Fruit fly (Drosophila melanogaster): Measurements from ENCODE around the gene RhoBTB.

The RhoBTB gene

DNA sequence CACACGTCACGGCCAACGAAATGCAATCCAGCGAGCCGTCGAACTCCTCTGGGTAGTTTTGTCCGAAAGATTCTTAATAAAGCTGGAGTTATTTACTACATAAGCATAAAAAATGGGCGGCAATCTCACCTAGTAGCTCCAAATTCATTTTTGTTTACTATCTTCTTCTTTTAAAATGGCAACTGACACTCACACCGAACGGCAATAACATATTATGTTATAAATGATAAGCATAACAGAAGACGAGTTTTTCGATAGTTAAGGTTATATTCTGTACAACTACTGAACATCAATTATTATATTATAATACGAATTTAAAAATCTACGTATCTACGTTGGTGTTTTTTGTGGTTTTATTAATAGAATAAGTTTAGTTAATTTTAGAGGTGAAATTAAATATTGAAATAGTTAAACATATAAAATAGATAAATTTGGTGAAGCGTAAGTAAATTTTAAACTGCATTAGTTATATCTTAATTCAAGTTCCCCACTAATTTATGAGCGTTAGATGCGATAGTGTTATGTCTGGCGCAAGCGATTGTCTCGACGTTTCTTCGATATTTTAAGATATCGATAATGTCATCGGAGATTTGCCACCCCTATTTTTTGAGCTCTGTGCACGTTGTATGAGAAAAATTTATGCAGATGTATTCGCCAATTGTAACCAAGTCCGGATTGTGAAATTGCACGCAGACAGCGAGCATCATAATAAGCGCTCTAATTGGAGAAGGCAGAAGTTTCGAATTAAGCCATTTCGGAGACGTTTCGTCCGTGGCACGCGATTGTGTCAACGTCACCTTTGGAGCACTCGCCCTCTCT, 28.1 kb upstream of the RhoBTB start, which contains the start of the genes Rbbp5 and eRF1 (continued):
- TF ChIP-seq acj6 (GFP tag; optimal IDR thresholded peaks at IDR 0.05) (peak; percentile 76), Lpt (GFP tag; optimal IDR thresholded peaks at IDR 0.05) (peak; percentile 4), salr (GFP tag; optimal IDR thresholded peaks at IDR 0.05) (no peak), Hr4 (GFP tag; optimal IDR thresholded peaks at IDR 0.05) (peak; percentile 73), CG6854 (GFP tag; optimal IDR thresholded peaks at IDR 0.05) (peak; percentile 63), lz (GFP tag; optimal IDR thresholded peaks at IDR 0.05) (peak; percentile 66), esn (GFP tag; optimal IDR thresholded peaks at IDR 0.05) (peak; percentile 76), Gug (GFP tag; IDR thresholded peaks at IDR 0.05) (peak; percentile 51; the same call in 1 of the 2 replicates), CG10669 (GFP tag; optimal IDR thresholded peaks at IDR 0.05) (peak; percentile 34), CG34406 (GFP tag; optimal IDR thresholded peaks at IDR 0.05) (peak; percentile 31), Sox102F (GFP tag; optimal IDR thresholded peaks at IDR 0.05) (peak; percentile 69), CG6276 (GFP tag; optimal IDR thresholded peaks at IDR 0.05) (peak; percentile 24), CG6163 (GFP tag; IDR thresholded peaks at IDR 0.05) (no peak), CG32006 (GFP tag; optimal IDR thresholded peaks at IDR 0.05) (no peak), CG6792 (GFP tag; optimal IDR thresholded peaks at IDR 0.05) (peak; percentile 64), dsx (GFP tag; optimal IDR thresholded peaks at IDR 0.05; ENCODE audit: poor library complexity, severe bottlenecking) (peak; percentile 51), CG11762 (GFP tag; optimal IDR thresholded peaks at IDR 0.05; ENCODE audit: insufficient read depth) (peak; percentile 23), pdm3 (GFP tag; optimal IDR thresholded peaks at IDR 0.05) (no peak), Smox (GFP tag; optimal IDR thresholded peaks at IDR 0.05) (peak; percentile 71), fkh (GFP tag; optimal IDR thresholded peaks at IDR 0.05) (peak; percentile 56), CG11294 (GFP tag; IDR thresholded peaks at IDR 0.05) (peak; percentile 45; the same call in 1 of the 2 replicates), CG8319 (GFP tag; optimal IDR thresholded peaks at IDR 0.05) (peak; percentile 36), CG8119 (GFP tag; IDR thresholded peaks at IDR 0.05) (no peak), vri (GFP tag; optimal IDR thresholded peaks at IDR 0.05) (no peak), Ets96B (tag; optimal IDR thresholded peaks at IDR 0.05) (peak; percentile 53), CG6808 (GFP tag; optimal IDR thresholded peaks at IDR 0.05) (no peak), CG9139 (GFP tag; optimal IDR thresholded peaks at IDR 0.05) (peak; percentile 4), Met (GFP tag; optimal IDR thresholded peaks at IDR 0.05) (peak; percentile 66)

DNA sequence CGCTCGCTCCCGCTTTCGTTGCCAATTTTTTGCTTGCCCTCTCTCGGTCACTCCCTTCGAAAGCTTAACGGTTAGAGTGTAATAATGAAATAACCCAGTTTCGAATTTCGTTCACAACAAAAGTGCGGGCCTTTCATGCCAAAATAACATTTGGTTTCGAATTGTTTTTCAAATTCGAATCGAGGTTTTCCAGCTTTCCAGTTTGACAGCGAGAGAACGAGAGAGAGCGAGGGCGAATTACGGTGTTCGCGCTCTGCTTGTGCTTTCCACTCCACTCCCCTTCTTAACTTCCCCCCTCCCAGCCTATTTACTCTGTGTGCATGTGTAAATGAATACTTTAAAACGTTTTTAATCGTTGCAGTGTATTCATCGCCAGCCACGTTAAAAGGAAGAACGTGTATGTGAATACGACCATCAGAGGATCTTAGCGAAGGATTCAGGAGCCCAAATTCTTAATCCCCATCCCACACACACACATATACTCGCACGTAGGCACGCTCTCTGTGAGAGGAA, 27.4 kb upstream of the RhoBTB start:
- TF ChIP-seq Eip78C (GFP tag) (peak; percentile 35), topi (GFP tag; optimal IDR thresholded peaks at IDR 0.05) (no peak)

DNA sequence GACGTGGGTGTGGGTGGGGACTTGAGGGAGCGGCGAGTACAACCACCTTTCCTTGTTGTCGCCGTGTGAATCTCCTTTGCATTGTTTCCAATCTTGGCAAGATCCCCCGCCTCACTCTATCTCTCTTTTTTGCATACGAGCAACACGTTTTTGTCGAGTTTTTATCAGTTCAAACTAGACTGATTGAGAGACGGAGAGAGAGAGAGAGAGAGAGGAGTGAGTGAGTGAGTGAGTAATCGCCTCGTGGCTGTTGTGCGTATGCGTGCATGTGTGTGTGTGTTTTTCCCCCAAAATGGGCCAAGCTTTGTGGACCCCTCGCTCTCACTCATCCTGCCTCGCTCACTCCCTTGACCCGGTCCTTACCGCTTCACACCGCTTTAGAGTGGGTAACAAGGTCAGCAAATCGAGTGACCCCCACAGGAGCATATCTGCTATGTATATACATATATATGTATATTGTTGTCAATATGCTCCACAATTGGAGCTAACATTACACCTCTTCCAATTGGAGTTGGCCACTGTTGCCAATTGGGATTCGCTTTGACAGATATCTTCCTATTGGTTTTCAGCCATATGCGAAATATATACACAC, 26.6 kb upstream of the RhoBTB start:
- TF ChIP-seq Eip78C (GFP tag) = peak; percentile 73
- TF ChIP-seq vri (GFP tag; optimal IDR thresholded peaks at IDR 0.05) = peak; percentile 25
- TF ChIP-seq dsx (GFP tag; optimal IDR thresholded peaks at IDR 0.05; ENCODE audit: poor library complexity, severe bottlenecking) = no peak
- TF ChIP-seq svp (GFP tag) = peak; percentile 89
- TF ChIP-seq CG8119 (GFP tag; IDR thresholded peaks at IDR 0.05) = 0 out of 3 replicates have a peak, but pooled peaks have one; percentile 32
- TF ChIP-seq Smox (GFP tag; optimal IDR thresholded peaks at IDR 0.05) = no peak
- peak; percentile 87 for TF ChIP-seq Sox14 (GFP tag; optimal IDR thresholded peaks at IDR 0.05)
- TF ChIP-seq acj6 (GFP tag; optimal IDR thresholded peaks at IDR 0.05) = no peak
- peak; percentile 13 for TF ChIP-seq Eip75B (GFP tag; optimal IDR thresholded peaks at IDR 0.05)
- TF ChIP-seq CG15336 (GFP tag; IDR thresholded peaks at IDR 0.05) = peak; percentile 22; the same call in 1 of the 2 replicates
